Worm (Caenorhabditis elegans) whole organism, L1 larva: ENCODE measurements around the gene K11H12.8.

ENCODE experiments used
- C04F5.9 ChIP-seq: sonication (generic microtip); optimal IDR thresholded peaks from 2 replicates; lab custom pipeline; 2016; ENCODE audit warnings: missing genetic modification characterization, missing compliant biosample characterization
- F16B12.6 ChIP-seq: fragments of 150-350 bp; optimal IDR thresholded peaks from 2 replicates; lab custom pipeline; 2014; ENCODE audit warnings: missing biosample characterization, missing genetic modification characterization
- aha-1 ChIP-seq: fragments of 150-350 bp; optimal IDR thresholded peaks from 2 replicates; lab custom pipeline; 2014; ENCODE audit warnings: missing biosample characterization, missing genetic modification characterization
- alr-1 ChIP-seq: fragments of 200-800 bp; sonication (Bioruptor generic); optimal IDR thresholded peaks from 2 replicates; lab custom pipeline; 2018; ENCODE audit warnings: borderline replicate concordance, mild to moderate bottlenecking, missing genetic modification characterization, missing compliant biosample characterization
- aly-2 ChIP-seq: fragments of 150-350 bp; optimal IDR thresholded peaks from 2 replicates; lab custom pipeline; 2014; ENCODE audit warnings: missing biosample characterization, missing genetic modification characterization
- ceh-63 ChIP-seq: fragments of 200-800 bp; sonication (Bioruptor generic); optimal IDR thresholded peaks from 2 replicates; lab custom pipeline; 2018; ENCODE audit warnings: mild to moderate bottlenecking, missing genetic modification characterization, missing compliant biosample characterization
- ceh-88 ChIP-seq: fragments of 200-800 bp; sonication (Bioruptor generic); IDR thresholded peaks from 2 replicates; pipeline ENCODE4 v1.3.6; 2022; ENCODE audit warnings: missing genetic modification characterization, missing compliant biosample characterization
- dsc-1 ChIP-seq: sonication (generic microtip); optimal IDR thresholded peaks from 2 replicates; lab custom pipeline; 2016; ENCODE audit warnings: mild to moderate bottlenecking, missing genetic modification characterization, missing compliant biosample characterization
- efl-1 ChIP-seq, 4 experiments: fragments of 150-350 bp; optimal IDR thresholded peaks in 3 of 4; peaks in 1 of 4; 1 replicate in 1 of 4; 2 replicates in 3 of 4; lab custom pipeline; 2014; ENCODE audit warnings: missing biosample characterization in 2 of 4, missing genetic modification characterization in 2 of 4, missing genetic modification reagents in 2 of 4
- efl-3 ChIP-seq: fragments of 200-800 bp; sonication (Bioruptor generic); optimal IDR thresholded peaks from 2 replicates; lab custom pipeline; 2018; ENCODE audit warnings: mild to moderate bottlenecking, missing genetic modification characterization, missing compliant biosample characterization
- egl-13 ChIP-seq: sonication (generic microtip); optimal IDR thresholded peaks from 2 replicates; lab custom pipeline; 2016; ENCODE audit warnings: missing genotype, missing genetic modification reagents, missing genetic modification characterization, missing compliant biosample characterization
- elt-2 ChIP-seq: sonication (generic microtip); optimal IDR thresholded peaks from 2 replicates; lab custom pipeline; 2016; ENCODE audit warnings: missing genetic modification characterization, mild to moderate bottlenecking, inconsistent platforms, missing compliant biosample characterization, missing genetic modification reagents
- ets-5 ChIP-seq: fragments of 200-800 bp; sonication (Bioruptor generic); IDR thresholded peaks from 2 replicates; pipeline ENCODE4 v1.3.6; 2022; ENCODE audit warnings: missing genetic modification characterization, missing compliant biosample characterization
- fkh-10 ChIP-seq: sonication (generic microtip); optimal IDR thresholded peaks from 2 replicates; lab custom pipeline; 2017; ENCODE audit warnings: missing biosample characterization, missing genetic modification reagents, missing genetic modification characterization
- fkh-8 ChIP-seq: sonication (generic microtip); optimal IDR thresholded peaks from 2 replicates; lab custom pipeline; 2016; ENCODE audit warnings: mild to moderate bottlenecking, missing genetic modification characterization, missing compliant biosample characterization
- fos-1 ChIP-seq: fragments of 150-350 bp; optimal IDR thresholded peaks from 2 replicates; lab custom pipeline; 2014; ENCODE audit warnings: missing biosample characterization, missing genetic modification characterization
- grh-1 ChIP-seq: fragments of 200-800 bp; sonication (Bioruptor generic); IDR thresholded peaks from 2 replicates; pipeline ENCODE4 v1.3.6; 2022; ENCODE audit warnings: missing genetic modification reagents, missing genetic modification characterization, missing compliant biosample characterization
- hlh-17 ChIP-seq: fragments of 200-800 bp; sonication (Bioruptor generic); optimal IDR thresholded peaks from 2 replicates; lab custom pipeline; 2018; ENCODE audit warnings: missing genetic modification characterization, mild to moderate bottlenecking, missing compliant biosample characterization, moderate library complexity, borderline replicate concordance
- jun-1 ChIP-seq: fragments of 150-350 bp; optimal IDR thresholded peaks from 2 replicates; lab custom pipeline; 2014; ENCODE audit warnings: missing biosample characterization, missing genetic modification reagents, missing genetic modification characterization
- lin-14 ChIP-seq: fragments of 200-800 bp; sonication (Bioruptor generic); optimal IDR thresholded peaks from 2 replicates; lab custom pipeline; 2018; ENCODE audit warnings: mild to moderate bottlenecking, missing genetic modification characterization, moderate library complexity, missing compliant biosample characterization
- lin-15B ChIP-seq: fragments of 150-350 bp; sonication (generic microtip); optimal IDR thresholded peaks from 3 replicates; lab custom pipeline; 2014; ENCODE audit warnings: missing biosample characterization, missing genetic modification characterization
- lin-35 ChIP-seq, 2 experiments: fragments of 150-350 bp; optimal IDR thresholded peaks; 2 replicates each; lab custom pipeline; 2014; ENCODE audit warnings: missing biosample characterization in 2 of 2, missing genetic modification characterization in 2 of 2, missing genetic modification reagents in 2 of 2
- lin-39 ChIP-seq: fragments of 150-350 bp; optimal IDR thresholded peaks from 2 replicates; lab custom pipeline; 2014; ENCODE audit warnings: missing biosample characterization, missing genetic modification reagents, missing genetic modification characterization
- lsy-2 ChIP-seq, 2 experiments: fragments of 150-350 bp; optimal IDR thresholded peaks; 2 replicates each; lab custom pipeline; 2014; ENCODE audit warnings: missing biosample characterization in 2 of 2, missing genetic modification characterization in 2 of 2
- mdl-1 ChIP-seq, 2 experiments: fragments of 150-350 bp; optimal IDR thresholded peaks; 2 replicates each; lab custom pipeline; 2014 to 2017; ENCODE audit warnings: missing biosample characterization in 2 of 2, missing genetic modification characterization in 2 of 2, inconsistent platforms in 1 of 2
- mef-2 ChIP-seq: fragments of 150-350 bp; optimal IDR thresholded peaks from 2 replicates; lab custom pipeline; 2014; ENCODE audit warnings: missing biosample characterization, missing genetic modification characterization
- mep-1 ChIP-seq: fragments of 150-350 bp; optimal IDR thresholded peaks from 2 replicates; lab custom pipeline; 2014; ENCODE audit warnings: missing biosample characterization, missing genetic modification characterization
- nhr-19 ChIP-seq: fragments of 200-800 bp; sonication (Bioruptor generic); conservative IDR thresholded peaks from 2 replicates; pipeline ENCODE4 v1.3.6; 2022; ENCODE audit warnings: missing genetic modification characterization, missing compliant biosample characterization
- nhr-20 ChIP-seq: sonication (generic microtip); optimal IDR thresholded peaks from 2 replicates; lab custom pipeline; 2016; ENCODE audit warnings: mild to moderate bottlenecking, missing genetic modification characterization, missing compliant biosample characterization
- nhr-237 ChIP-seq: fragments of 150-350 bp; optimal IDR thresholded peaks from 2 replicates; lab custom pipeline; 2014; ENCODE audit warnings: missing biosample characterization, missing genetic modification characterization
- nhr-71 ChIP-seq: sonication (generic microtip); optimal IDR thresholded peaks from 2 replicates; lab custom pipeline; 2016; ENCODE audit warnings: mild to moderate bottlenecking, missing genetic modification characterization, moderate library complexity, missing compliant biosample characterization
- nhr-77 ChIP-seq: fragments of 150-350 bp; optimal IDR thresholded peaks from 2 replicates; lab custom pipeline; 2014; ENCODE audit warnings: missing biosample characterization, missing genetic modification characterization
- nhr-85 ChIP-seq: sonication (generic microtip); peaks from one replicate; lab custom pipeline; 2016; ENCODE audit warnings: missing genetic modification characterization, inconsistent platforms, missing compliant biosample characterization
- nhr-90 ChIP-seq: sonication (generic microtip); optimal IDR thresholded peaks from 2 replicates; lab custom pipeline; 2016; ENCODE audit warnings: mild to moderate bottlenecking, missing genetic modification characterization, missing compliant biosample characterization; ENCODE audit not compliant: poor library complexity
- rnt-1 ChIP-seq: sonication (generic microtip); optimal IDR thresholded peaks from 2 replicates; lab custom pipeline; 2016; ENCODE audit warnings: mild to moderate bottlenecking, missing genetic modification characterization, moderate library complexity, missing compliant biosample characterization
- sox-4 ChIP-seq: sonication (generic microtip); optimal IDR thresholded peaks from 2 replicates; lab custom pipeline; 2016; ENCODE audit warnings: missing genetic modification characterization, missing compliant biosample characterization
- sup-37 ChIP-seq: fragments of 200-800 bp; sonication (Bioruptor generic); optimal IDR thresholded peaks from 2 replicates; lab custom pipeline; 2018; ENCODE audit warnings: mild to moderate bottlenecking, missing genetic modification characterization, missing compliant biosample characterization
- swsn-7 ChIP-seq: sonication (generic microtip); optimal IDR thresholded peaks from 2 replicates; lab custom pipeline; 2016; ENCODE audit warnings: missing genetic modification characterization, missing compliant biosample characterization
- tbx-2 ChIP-seq: sonication (generic microtip); optimal IDR thresholded peaks from 2 replicates; lab custom pipeline; 2016; ENCODE audit warnings: missing genetic modification characterization, missing compliant biosample characterization
- unc-130 ChIP-seq: fragments of 150-350 bp; optimal IDR thresholded peaks from 2 replicates; lab custom pipeline; 2017; ENCODE audit warnings: missing biosample characterization, missing genetic modification characterization, inconsistent platforms
- unc-30 ChIP-seq: sonication (generic microtip); optimal IDR thresholded peaks from 2 replicates; lab custom pipeline; 2017; ENCODE audit warnings: missing biosample characterization, missing genetic modification characterization
- unc-86 ChIP-seq: sonication (generic microtip); optimal IDR thresholded peaks from 2 replicates; lab custom pipeline; 2016; ENCODE audit warnings: missing genetic modification characterization, missing compliant biosample characterization
- unc-98 ChIP-seq: fragments of 200-800 bp; sonication (Bioruptor generic); IDR thresholded peaks from 2 replicates; pipeline ENCODE4 v1.3.6; 2022; ENCODE audit warnings: missing genetic modification characterization, missing compliant biosample characterization
- vab-15 ChIP-seq: sonication (generic microtip); optimal IDR thresholded peaks from 2 replicates; lab custom pipeline; 2017; ENCODE audit warnings: missing genotype, mild to moderate bottlenecking, missing genetic modification characterization, missing compliant biosample characterization
- zag-1 ChIP-seq: fragments of 150-350 bp; optimal IDR thresholded peaks from 2 replicates; lab custom pipeline; 2014; ENCODE audit warnings: missing biosample characterization, missing genetic modification characterization
- ztf-11 ChIP-seq, 2 experiments: sonication (generic microtip); optimal IDR thresholded peaks; 2 replicates each; lab custom pipeline; 2016 to 2017; ENCODE audit warnings: missing genetic modification characterization in 2 of 2, missing biosample characterization in 1 of 2, missing compliant biosample characterization in 1 of 2

The K11H12.8 gene

DNA sequence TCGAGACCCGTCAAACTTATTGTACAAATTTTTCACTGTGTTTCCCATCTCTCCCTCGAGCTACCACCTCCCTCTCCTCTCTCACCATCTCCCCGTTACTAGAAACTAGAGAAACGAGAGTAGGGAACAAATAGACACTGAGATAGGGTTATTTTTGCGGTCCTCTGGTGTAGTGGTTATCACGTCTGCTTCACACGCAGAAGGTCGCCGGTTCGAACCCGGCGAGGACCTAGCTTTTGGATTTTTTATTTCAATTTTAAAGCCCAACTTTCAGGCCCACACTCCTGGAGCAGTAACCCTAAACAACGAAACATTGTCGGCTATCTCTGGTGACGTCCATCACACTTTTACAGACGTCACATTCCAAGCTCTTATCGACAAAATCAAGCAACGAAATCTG is 34.9 kb upstream of the K11H12.8 start (continued):
- TF ChIP-seq nhr-85 = peak; percentile 58
- TF ChIP-seq fos-1 (tag; lab: Kevin White, UChicago) = peak; percentile 42
- TF ChIP-seq C04F5.9 (tag; lab: Kevin White, UChicago) = no peak
- peak; percentile 51 for TF ChIP-seq jun-1 (tag; lab: Kevin White, UChicago)
- TF ChIP-seq unc-86 = no peak
- no peak for TF ChIP-seq alr-1
- TF ChIP-seq aly-2 (tag; lab: Kevin White, UChicago) = peak; percentile 48
- peak; percentile 36 to 68 for TF ChIP-seq lin-35 (GFP tag; optimal IDR thresholded peaks at IDR 0.05; lab: Kevin White, UChicago)
- TF ChIP-seq unc-130 (tag; lab: Kevin White, UChicago) = peak; percentile 24
- peak; percentile 51 for TF ChIP-seq nhr-20
- TF ChIP-seq efl-3 (GFP tag; lab: Kevin White, UChicago) = no peak
- TF ChIP-seq lsy-2 (tag; optimal IDR thresholded peaks at IDR 0.05; lab: Kevin White, UChicago) = peak; percentile 39 to 77
- no peak for TF ChIP-seq unc-98 (GFP tag; lab: Robert Waterston, UW)
- TF ChIP-seq fkh-8 = peak; percentile 75
- no peak for TF ChIP-seq lin-15B (tag; lab: Kevin White, UChicago)
- peak; percentile 24 for TF ChIP-seq nhr-90
- peak; percentile 56 for TF ChIP-seq swsn-7
- peak; percentile 32 for TF ChIP-seq fkh-10 (GFP tag; lab: Kevin White, UChicago)
- TF ChIP-seq nhr-19 (GFP tag; lab: Robert Waterston, UW) = peak; percentile 64
- no peak for TF ChIP-seq ceh-63 (GFP tag; lab: Kevin White, UChicago)
- TF ChIP-seq unc-30 = no peak
- peak; percentile 9 for TF ChIP-seq elt-2 (tag; lab: Kevin White, UChicago)
- no peak for TF ChIP-seq ets-5 (GFP tag; lab: Robert Waterston, UW)
- TF ChIP-seq mep-1 = peak; percentile 4
- peak; percentile 66 for TF ChIP-seq nhr-71 (tag; lab: Kevin White, UChicago)
- TF ChIP-seq F16B12.6 = peak; percentile 2
- peak; percentile 83 for TF ChIP-seq rnt-1 (tag; lab: Kevin White, UChicago)
- no peak for TF ChIP-seq ceh-88 (GFP tag; lab: Robert Waterston, UW)
- TF ChIP-seq efl-1 (optimal IDR thresholded peaks at IDR 0.05; lab: Kevin White, UChicago) = peak; percentile 33 to 55
- TF ChIP-seq efl-1 (GFP tag; optimal IDR thresholded peaks at IDR 0.05 in 1 of 2; lab: Kevin White, UChicago) = peak; percentile 44 to 96
- no peak for TF ChIP-seq grh-1 (GFP tag; lab: Robert Waterston, UW)
- TF ChIP-seq mdl-1 (tag; optimal IDR thresholded peaks at IDR 0.05; lab: Kevin White, UChicago) = peak in 1 of 2 experiments; percentile 39
- TF ChIP-seq dsc-1 (tag; lab: Kevin White, UChicago) = peak; percentile 48
- TF ChIP-seq tbx-2 (tag; lab: Kevin White, UChicago) = peak; percentile 22
- TF ChIP-seq egl-13 (tag; lab: Kevin White, UChicago) = no peak

DNA sequence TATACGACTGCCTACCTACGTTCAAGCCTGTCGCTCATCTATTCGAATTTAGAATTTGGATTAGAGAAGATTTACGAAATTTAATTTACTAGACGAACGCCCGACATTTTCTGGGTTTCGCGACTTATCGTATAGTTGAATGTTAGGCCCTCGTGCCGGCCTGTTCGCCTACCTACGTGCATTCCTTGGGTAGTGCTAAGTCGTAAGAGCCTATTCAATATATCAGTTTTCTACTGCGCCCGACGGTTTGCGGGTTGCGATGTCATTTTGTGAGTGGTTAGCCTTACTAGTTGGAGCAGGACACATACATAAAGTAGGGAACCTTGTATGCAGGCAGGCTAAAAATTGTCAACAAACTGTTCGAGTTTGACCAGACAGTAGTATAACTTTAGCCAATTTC is 32.2 kb upstream of the K11H12.8 start:
- TF ChIP-seq nhr-90 (no peak), mef-2 (tag; lab: Kevin White, UChicago) (no peak), lin-35 (GFP tag; optimal IDR thresholded peaks at IDR 0.05; lab: Kevin White, UChicago) (no peak), aly-2 (tag; lab: Kevin White, UChicago) (no peak), nhr-237 (no peak), swsn-7 (no peak)

DNA sequence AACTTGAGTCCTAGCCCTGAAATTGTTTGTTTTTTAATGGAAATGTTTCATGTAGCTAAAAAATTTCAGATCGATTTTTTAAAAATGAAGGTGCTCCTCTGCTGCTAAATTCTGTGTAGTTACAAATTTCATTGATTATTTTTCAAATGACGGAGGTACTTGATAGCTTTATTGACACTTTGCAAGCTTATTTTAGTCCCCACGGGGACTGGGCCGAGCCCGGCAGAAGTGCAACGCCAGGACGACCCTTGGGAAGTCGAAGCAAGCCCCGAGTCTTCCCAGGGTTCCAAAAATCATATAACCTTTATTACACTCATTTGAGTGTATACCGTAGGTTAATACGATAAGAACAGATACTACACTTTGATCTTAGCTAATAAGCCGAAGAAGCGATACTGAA is 31.3 kb upstream of the K11H12.8 start:
- TF ChIP-seq aha-1 (tag; lab: Kevin White, UChicago) (no peak), mdl-1 (tag; optimal IDR thresholded peaks at IDR 0.05; lab: Kevin White, UChicago) (no peak), hlh-17 (GFP tag; lab: Kevin White, UChicago) (no peak), vab-15 (tag; lab: Kevin White, UChicago) (no peak), nhr-90 (no peak), mef-2 (tag; lab: Kevin White, UChicago) (no peak), lin-14 (GFP tag; lab: Kevin White, UChicago) (no peak), nhr-77 (tag; lab: Kevin White, UChicago) (no peak), sox-4 (no peak), nhr-19 (GFP tag; lab: Robert Waterston, UW) (no peak), elt-2 (tag; lab: Kevin White, UChicago) (no peak), lin-39 (no peak), zag-1 (tag; lab: Kevin White, UChicago) (no peak), ztf-11 (tag; optimal IDR thresholded peaks at IDR 0.05; lab: Kevin White, UChicago) (no peak), ceh-63 (GFP tag; lab: Kevin White, UChicago) (no peak), sup-37 (GFP tag; lab: Kevin White, UChicago) (no peak)
